Worm (Caenorhabditis elegans): ENCODE data around the gene srr-1.

srr-1 gene

DNA sequence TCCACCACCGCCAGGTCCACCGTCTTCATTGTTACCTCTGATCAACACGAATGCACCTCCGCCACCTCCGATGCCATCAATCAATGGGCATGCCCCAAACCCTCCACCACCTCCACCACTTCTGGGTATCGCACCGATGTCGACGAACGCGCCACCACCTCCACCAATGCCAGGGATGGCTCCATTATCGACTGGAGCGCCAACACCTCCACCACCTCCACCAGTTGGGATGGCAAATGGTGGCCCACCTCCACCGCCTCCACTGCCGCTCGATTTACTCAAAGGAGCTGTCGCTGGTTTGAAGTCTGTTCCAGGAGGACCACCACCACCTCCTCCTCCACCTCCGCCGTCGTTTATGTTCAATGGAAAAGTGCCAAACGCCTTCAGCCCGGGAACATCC, 49.2 kb downstream of the srr-1 start:
- no peak for TF ChIP-seq hnd-1 (tag; optimal IDR thresholded peaks at IDR 0.05)
- TF ChIP-seq tbx-11 (GFP tag; IDR thresholded peaks at IDR 0.05) = no peak
- no peak for TF ChIP-seq tra-4 (tag; optimal IDR thresholded peaks at IDR 0.05)
- TF ChIP-seq aly-1 (tag; optimal IDR thresholded peaks at IDR 0.05) = no peak
- no peak for TF ChIP-seq B0310.2 (tag; optimal IDR thresholded peaks at IDR 0.05)
- no peak for TF ChIP-seq hmbx-1 (tag; optimal IDR thresholded peaks at IDR 0.05)
- TF ChIP-seq hmg-4 (GFP tag; optimal IDR thresholded peaks at IDR 0.05) = no peak
- no peak for TF ChIP-seq flt-1 (GFP tag; IDR thresholded peaks at IDR 0.05)
- TF ChIP-seq ets-7 (tag; optimal IDR thresholded peaks at IDR 0.05) = no peak
- TF ChIP-seq ama-1 (optimal IDR thresholded peaks at IDR 0.05) = no peak
- TF ChIP-seq ceh-13 (GFP tag; optimal IDR thresholded peaks at IDR 0.05) = no peak
- TF ChIP-seq F13C5.2 (tag; optimal IDR thresholded peaks at IDR 0.05) = no peak
- TF ChIP-seq pes-1 (GFP tag; IDR thresholded peaks at IDR 0.05) = no peak
- TF ChIP-seq scrt-1 (GFP tag; IDR thresholded peaks at IDR 0.05) = no peak
- no peak for TF ChIP-seq ceh-36 (tag; optimal IDR thresholded peaks at IDR 0.05)
- no peak for TF ChIP-seq tbx-37 (GFP tag; conservative IDR thresholded peaks at IDR 0.05)
- no peak for TF ChIP-seq sea-1 (GFP tag; conservative IDR thresholded peaks at IDR 0.05)

- TF ChIP-seq hmbx-1 (tag; optimal IDR thresholded peaks at IDR 0.05) (peak; percentile 68), flt-1 (GFP tag; IDR thresholded peaks at IDR 0.05) (peak; percentile 89), B0310.2 (tag; optimal IDR thresholded peaks at IDR 0.05) (peak; percentile 86), hnd-1 (tag; optimal IDR thresholded peaks at IDR 0.05) (peak; percentile 82), tbx-11 (GFP tag; IDR thresholded peaks at IDR 0.05) (peak; percentile 88), scrt-1 (GFP tag; IDR thresholded peaks at IDR 0.05) (peak; percentile 91), ceh-36 (tag; optimal IDR thresholded peaks at IDR 0.05) (peak; percentile 84), tra-4 (tag; optimal IDR thresholded peaks at IDR 0.05) (peak; percentile 8), sea-1 (GFP tag; conservative IDR thresholded peaks at IDR 0.05) (peak; percentile 89), aly-1 (tag; optimal IDR thresholded peaks at IDR 0.05) (peak; percentile 88), ceh-13 (GFP tag; optimal IDR thresholded peaks at IDR 0.05) (peak; percentile 76), pes-1 (GFP tag; IDR thresholded peaks at IDR 0.05) (peak; percentile 92), F13C5.2 (tag; optimal IDR thresholded peaks at IDR 0.05) (peak; percentile 70), hmg-4 (GFP tag; optimal IDR thresholded peaks at IDR 0.05) (peak; percentile 88), tbx-37 (GFP tag; conservative IDR thresholded peaks at IDR 0.05) (peak; percentile 83), ama-1 (optimal IDR thresholded peaks at IDR 0.05) (no peak), ets-7 (tag; optimal IDR thresholded peaks at IDR 0.05) (peak; percentile 86)
Measured at ce11 chrV:13003378-13003777, 50.2 kb downstream of the srr-1 start.

DNA sequence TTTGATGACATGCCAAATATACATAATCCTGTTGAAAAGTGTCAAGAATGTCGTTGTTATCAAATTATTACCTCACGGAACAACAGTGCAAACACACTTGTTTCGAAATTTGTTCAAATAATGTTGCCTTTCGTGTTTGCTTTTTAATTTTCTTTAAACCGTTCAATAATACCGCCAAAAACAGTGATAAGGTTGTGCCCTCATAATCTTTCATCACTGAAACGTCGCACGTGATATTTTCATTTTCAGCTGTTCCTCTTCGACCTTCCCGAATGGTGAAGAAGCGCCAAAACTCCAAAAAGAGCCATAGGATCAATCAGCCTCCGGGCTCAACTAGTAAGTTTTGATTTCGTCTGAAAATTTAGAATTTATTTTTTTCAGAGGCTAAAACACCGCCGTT, 51.5 kb downstream of the srr-1 start, which contains the start of gene inft-2:
TSS of gene inft-2 (plus strand) at position 248 of the 400 bp plus-strand sequence.
- no peak for TF ChIP-seq hmbx-1 (tag; optimal IDR thresholded peaks at IDR 0.05)
- TF ChIP-seq tbx-11 (GFP tag; IDR thresholded peaks at IDR 0.05) = no peak
- TF ChIP-seq scrt-1 (GFP tag; IDR thresholded peaks at IDR 0.05) = no peak
- TF ChIP-seq ets-7 (tag; optimal IDR thresholded peaks at IDR 0.05) = no peak
- TF ChIP-seq pes-1 (GFP tag; IDR thresholded peaks at IDR 0.05) = no peak
- TF ChIP-seq sea-1 (GFP tag; conservative IDR thresholded peaks at IDR 0.05) = no peak
- no peak for TF ChIP-seq ceh-36 (tag; optimal IDR thresholded peaks at IDR 0.05)
- TF ChIP-seq aly-1 (tag; optimal IDR thresholded peaks at IDR 0.05) = no peak
- no peak for TF ChIP-seq hmg-4 (GFP tag; optimal IDR thresholded peaks at IDR 0.05)
- TF ChIP-seq tbx-37 (GFP tag; conservative IDR thresholded peaks at IDR 0.05) = no peak
- no peak for TF ChIP-seq tra-4 (tag; optimal IDR thresholded peaks at IDR 0.05)
- no peak for TF ChIP-seq ama-1 (optimal IDR thresholded peaks at IDR 0.05)
- no peak for TF ChIP-seq hnd-1 (tag; optimal IDR thresholded peaks at IDR 0.05)
- no peak for TF ChIP-seq F13C5.2 (tag; optimal IDR thresholded peaks at IDR 0.05)
- TF ChIP-seq ceh-13 (GFP tag; optimal IDR thresholded peaks at IDR 0.05) = no peak
- TF ChIP-seq flt-1 (GFP tag; IDR thresholded peaks at IDR 0.05) = no peak
- TF ChIP-seq B0310.2 (tag; optimal IDR thresholded peaks at IDR 0.05) = no peak

DNA sequence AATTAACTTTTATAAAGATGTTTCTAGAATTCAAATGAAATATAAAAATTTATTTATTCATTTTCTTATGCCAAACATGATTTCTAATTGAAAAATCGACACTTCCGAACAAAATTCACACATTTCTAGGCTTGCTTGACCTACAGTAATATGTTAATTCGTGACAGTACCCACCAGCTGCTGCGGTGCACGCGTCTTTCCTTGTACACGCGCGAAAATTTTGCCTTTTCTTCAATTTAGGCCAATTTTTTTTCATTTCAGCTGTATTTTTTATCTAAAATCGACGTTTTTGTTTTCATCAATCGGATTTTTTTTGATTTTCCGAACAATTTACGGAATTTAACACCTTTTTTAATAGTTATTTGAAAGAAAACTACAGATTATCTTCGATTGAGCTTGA, 53.5 kb downstream of the srr-1 start:
- no peak for TF ChIP-seq ceh-13 (GFP tag; optimal IDR thresholded peaks at IDR 0.05)
- no peak for TF ChIP-seq tra-4 (tag; optimal IDR thresholded peaks at IDR 0.05)
- TF ChIP-seq ama-1 (optimal IDR thresholded peaks at IDR 0.05) = no peak
- TF ChIP-seq aly-1 (tag; optimal IDR thresholded peaks at IDR 0.05) = no peak
- no peak for TF ChIP-seq B0310.2 (tag; optimal IDR thresholded peaks at IDR 0.05)
- TF ChIP-seq hmbx-1 (tag; optimal IDR thresholded peaks at IDR 0.05) = no peak
- no peak for TF ChIP-seq tbx-11 (GFP tag; IDR thresholded peaks at IDR 0.05)
- TF ChIP-seq hnd-1 (tag; optimal IDR thresholded peaks at IDR 0.05) = no peak
- no peak for TF ChIP-seq tbx-37 (GFP tag; conservative IDR thresholded peaks at IDR 0.05)
- TF ChIP-seq ets-7 (tag; optimal IDR thresholded peaks at IDR 0.05) = no peak
- no peak for TF ChIP-seq sea-1 (GFP tag; conservative IDR thresholded peaks at IDR 0.05)
- no peak for TF ChIP-seq flt-1 (GFP tag; IDR thresholded peaks at IDR 0.05)
- TF ChIP-seq F13C5.2 (tag; optimal IDR thresholded peaks at IDR 0.05) = no peak
- no peak for TF ChIP-seq pes-1 (GFP tag; IDR thresholded peaks at IDR 0.05)
- no peak for TF ChIP-seq scrt-1 (GFP tag; IDR thresholded peaks at IDR 0.05)
- TF ChIP-seq ceh-36 (tag; optimal IDR thresholded peaks at IDR 0.05) = no peak
- no peak for TF ChIP-seq hmg-4 (GFP tag; optimal IDR thresholded peaks at IDR 0.05)

Data from whole organism, early embryonic.